Worm (Caenorhabditis elegans) whole organism, young adult: Measurements from ENCODE around the gene pigg-1.

Source experiments
- B0261.1 ChIP-seq: sonication (generic microtip); optimal IDR thresholded peaks from 2 replicates; lab custom pipeline; 2016; ENCODE audit warnings: mild to moderate bottlenecking, missing genetic modification characterization, moderate library complexity, missing compliant biosample characterization
- D2030.7 ChIP-seq: fragments of 200-800 bp; sonication (Bioruptor generic); IDR thresholded peaks from 2 replicates; pipeline ENCODE4 v1.3.6; 2022; ENCODE audit warnings: missing genetic modification reagents, missing genetic modification characterization, missing compliant biosample characterization
- F37B4.10 ChIP-seq: fragments of 200-800 bp; sonication (Bioruptor generic); IDR thresholded peaks from 2 replicates; pipeline ENCODE4 v1.3.6; 2022; ENCODE audit warnings: missing genetic modification characterization, missing compliant biosample characterization
- akir-1 ChIP-seq: fragments of 200-800 bp; sonication (Bioruptor generic); optimal IDR thresholded peaks from 2 replicates; lab custom pipeline; 2018; ENCODE audit warnings: mild to moderate bottlenecking, missing genetic modification characterization, moderate library complexity, missing compliant biosample characterization
- ama-1 ChIP-seq, 3 experiments: fragments of 150-350 bp in 1 of 3; sonication (generic microtip) in 2 of 3; optimal IDR thresholded peaks; 2 replicates each; lab custom pipeline; 2014 to 2018; ENCODE audit warnings: missing biosample characterization in 2 of 3, missing genetic modification characterization in 2 of 3, missing genetic modification reagents in 2 of 3
- atf-7 ChIP-seq: sonication (generic microtip); optimal IDR thresholded peaks from 2 replicates; lab custom pipeline; 2017; ENCODE audit warnings: mild to moderate bottlenecking, missing genetic modification characterization, missing compliant biosample characterization
- athp-1 ChIP-seq: sonication (generic microtip); optimal IDR thresholded peaks from 2 replicates; lab custom pipeline; 2017; ENCODE audit warnings: mild to moderate bottlenecking, missing genetic modification characterization, missing compliant biosample characterization
- attf-6 ChIP-seq: fragments of 200-800 bp; sonication (Bioruptor generic); IDR thresholded peaks from 2 replicates; pipeline ENCODE4 v1.3.6; 2022; ENCODE audit warnings: missing genetic modification reagents, missing genetic modification characterization, missing compliant biosample characterization
- bed-1 ChIP-seq: fragments of 200-800 bp; sonication (Bioruptor generic); IDR thresholded peaks from 2 replicates; pipeline ENCODE4 v1.3.6; 2022; ENCODE audit warnings: missing genetic modification reagents, missing genetic modification characterization, missing compliant biosample characterization
- cebp-2 ChIP-seq: fragments of 200-800 bp; sonication (Bioruptor generic); IDR thresholded peaks from 2 replicates; pipeline ENCODE4 v1.3.6; 2022; ENCODE audit warnings: missing genetic modification characterization, missing compliant biosample characterization
- ceh-58 ChIP-seq: fragments of 200-800 bp; sonication (Bioruptor generic); IDR thresholded peaks from 2 replicates; pipeline ENCODE4 v1.3.6; 2022; ENCODE audit warnings: missing genetic modification characterization, missing compliant biosample characterization
- ceh-91 ChIP-seq: fragments of 200-800 bp; sonication (Bioruptor generic); IDR thresholded peaks from 2 replicates; pipeline ENCODE4 v1.3.6; 2022; ENCODE audit warnings: missing genetic modification reagents, missing genetic modification characterization, missing compliant biosample characterization
- die-1 ChIP-seq: sonication (generic microtip); optimal IDR thresholded peaks from 2 replicates; lab custom pipeline; 2016; ENCODE audit warnings: missing genotype, mild to moderate bottlenecking, missing genetic modification characterization, missing compliant biosample characterization
- dox-1 ChIP-seq: fragments of 200-800 bp; sonication (Bioruptor generic); IDR thresholded peaks from 2 replicates; pipeline ENCODE4 v1.3.6; 2022; ENCODE audit warnings: missing genetic modification reagents, missing genetic modification characterization, missing compliant biosample characterization
- dpff-1 ChIP-seq: sonication (generic microtip); optimal IDR thresholded peaks from 2 replicates; lab custom pipeline; 2017; ENCODE audit warnings: mild to moderate bottlenecking, missing genetic modification characterization, missing compliant biosample characterization
- dpl-1 ChIP-seq: fragments of 150-350 bp; optimal IDR thresholded peaks from 2 replicates; lab custom pipeline; 2014; ENCODE audit warnings: missing biosample characterization, missing genetic modification reagents, missing genetic modification characterization
- ekl-4 ChIP-seq: fragments of 200-800 bp; sonication (Bioruptor generic); IDR thresholded peaks from 2 replicates; pipeline ENCODE4 v1.3.6; 2022; ENCODE audit warnings: missing genetic modification reagents, missing genetic modification characterization, missing compliant biosample characterization
- hlh-26 ChIP-seq: fragments of 200-800 bp; sonication (Bioruptor generic); conservative IDR thresholded peaks from 2 replicates; pipeline ENCODE4 v1.3.6; 2022; ENCODE audit warnings: missing genetic modification reagents, missing genetic modification characterization, missing compliant biosample characterization
- hmg-1.2 ChIP-seq: fragments of 200-800 bp; sonication (Bioruptor generic); IDR thresholded peaks from 2 replicates; pipeline ENCODE4 v1.3.6; 2022; ENCODE audit warnings: missing genetic modification reagents, missing genetic modification characterization, missing compliant biosample characterization
- hrde-1 ChIP-seq: sonication (generic microtip); optimal IDR thresholded peaks from 2 replicates; lab custom pipeline; 2016; ENCODE audit warnings: missing genetic modification characterization, mild to moderate bottlenecking, missing compliant biosample characterization, moderate library complexity, missing genotype, missing genetic modification reagents, borderline replicate concordance
- hsf-1 ChIP-seq: fragments of 200-800 bp; sonication (Bioruptor generic); IDR thresholded peaks from 2 replicates; pipeline ENCODE4 v1.3.6; 2022; ENCODE audit warnings: missing genetic modification reagents, missing genetic modification characterization, missing compliant biosample characterization
- lag-1 ChIP-seq: fragments of 200-800 bp; sonication (Bioruptor generic); IDR thresholded peaks from 2 replicates; pipeline ENCODE4 v1.3.6; 2022; ENCODE audit warnings: missing genetic modification reagents, missing genetic modification characterization, missing compliant biosample characterization
- lin-26 ChIP-seq: fragments of 200-800 bp; sonication (Bioruptor generic); IDR thresholded peaks from 2 replicates; pipeline ENCODE4 v1.3.6; 2022; ENCODE audit warnings: missing genetic modification reagents, missing genetic modification characterization, missing compliant biosample characterization
- lin-40 ChIP-seq: sonication (generic microtip); optimal IDR thresholded peaks from 2 replicates; lab custom pipeline; 2016; ENCODE audit warnings: missing genetic modification characterization, mild to moderate bottlenecking, missing compliant biosample characterization, missing genotype, missing genetic modification reagents
- lsl-1 ChIP-seq: fragments of 200-800 bp; sonication (Bioruptor generic); optimal IDR thresholded peaks from 2 replicates; lab custom pipeline; 2018; ENCODE audit warnings: mild to moderate bottlenecking, missing genetic modification characterization, moderate library complexity, missing compliant biosample characterization
- madf-3 ChIP-seq: fragments of 200-800 bp; sonication (Bioruptor generic); IDR thresholded peaks from 2 replicates; pipeline ENCODE4 v1.3.6; 2022; ENCODE audit warnings: missing genetic modification reagents, missing genetic modification characterization, missing compliant biosample characterization
- mcd-1 ChIP-seq: fragments of 200-800 bp; sonication (Bioruptor generic); IDR thresholded peaks from 2 replicates; pipeline ENCODE4 v1.3.6; 2022; ENCODE audit warnings: missing genetic modification reagents, missing genetic modification characterization, missing compliant biosample characterization
- nfya-2 ChIP-seq: fragments of 200-800 bp; sonication (Bioruptor generic); IDR thresholded peaks from 2 replicates; pipeline ENCODE4 v1.3.6; 2022; ENCODE audit warnings: missing genetic modification reagents, missing genetic modification characterization, missing compliant biosample characterization
- nhr-80 ChIP-seq: sonication (generic microtip); optimal IDR thresholded peaks from 2 replicates; lab custom pipeline; 2016; ENCODE audit warnings: missing genetic modification characterization, missing compliant biosample characterization
- rpc-1 ChIP-seq, 2 experiments: fragments of 150-350 bp in 1 of 2; sonication (generic microtip) in 1 of 2; optimal IDR thresholded peaks; 2 replicates each; lab custom pipeline; 2014 to 2018; ENCODE audit warnings: missing biosample characterization in 1 of 2, missing genetic modification characterization in 1 of 2, missing genetic modification reagents in 1 of 2, missing genotype in 1 of 2
- sdz-38 ChIP-seq: sonication (generic microtip); optimal IDR thresholded peaks from 2 replicates; lab custom pipeline; 2016; ENCODE audit warnings: missing genotype, missing genetic modification characterization, missing compliant biosample characterization
- snpc-1.3 ChIP-seq: sonication (generic microtip); optimal IDR thresholded peaks from 2 replicates; lab custom pipeline; 2017; ENCODE audit warnings: missing genetic modification characterization, mild to moderate bottlenecking, missing compliant biosample characterization, antibody characterized with exemption, moderate library complexity, missing genotype, missing genetic modification reagents; ENCODE audit not compliant: insufficient read depth
- sptf-2 ChIP-seq: fragments of 200-800 bp; sonication (Bioruptor generic); optimal IDR thresholded peaks from 2 replicates; lab custom pipeline; 2018; ENCODE audit warnings: mild to moderate bottlenecking, missing genetic modification characterization, missing compliant biosample characterization
- tbp1 ChIP-seq: fragments of 200-800 bp; sonication (Bioruptor generic); optimal IDR thresholded peaks from 2 replicates; lab custom pipeline; 2018; ENCODE audit warnings: mild to moderate bottlenecking, missing genetic modification characterization, missing compliant biosample characterization
- unc-130 ChIP-seq: sonication (generic microtip); optimal IDR thresholded peaks from 2 replicates; lab custom pipeline; 2016; ENCODE audit warnings: missing genetic modification reagents, missing genetic modification characterization, missing compliant biosample characterization
- unc-62 ChIP-seq: fragments of 150-350 bp; optimal IDR thresholded peaks from 2 replicates; lab custom pipeline; 2014; ENCODE audit warnings: missing biosample characterization, missing genetic modification reagents, missing genetic modification characterization
- xnd-1 ChIP-seq: sonication (generic microtip); optimal IDR thresholded peaks from 2 replicates; lab custom pipeline; 2016; ENCODE audit warnings: missing genotype, missing genetic modification reagents, missing genetic modification characterization, missing compliant biosample characterization
- ztf-18 ChIP-seq: sonication (generic microtip); optimal IDR thresholded peaks from 2 replicates; lab custom pipeline; 2016; ENCODE audit warnings: missing genotype, mild to moderate bottlenecking, missing genetic modification characterization, missing compliant biosample characterization
- ztf-26 ChIP-seq: sonication (generic microtip); optimal IDR thresholded peaks from 2 replicates; lab custom pipeline; 2017; ENCODE audit warnings: missing genetic modification characterization, missing compliant biosample characterization

Gene pigg-1

DNA sequence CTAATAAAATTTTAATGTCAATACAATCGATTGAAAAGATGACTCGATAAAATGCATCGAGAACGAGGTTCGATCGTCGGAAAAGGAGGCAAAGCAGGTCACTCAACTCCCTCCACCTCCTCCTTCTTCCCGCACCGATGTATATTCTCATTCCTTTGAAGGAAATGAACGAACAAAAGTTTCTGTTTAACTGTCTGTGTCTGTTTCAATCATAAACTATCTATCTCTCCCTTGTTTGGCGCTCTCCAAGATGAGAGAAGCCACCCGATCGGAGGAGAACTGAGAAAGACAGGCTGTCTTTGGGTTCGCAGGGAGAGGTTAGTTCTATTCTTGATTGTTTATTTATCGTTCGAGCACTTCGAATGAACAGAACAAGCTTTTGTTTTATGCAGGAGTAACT is 41.1 kb upstream of the pigg-1 start, which contains the start of gene D2085.7:
TSS of gene D2085.7 (plus strand) at position 251 of the 400 bp plus-strand sequence.
- TF ChIP-seq unc-130 (GFP tag; lab: Kevin White, UChicago) (no peak), hmg-1.2 (peak; percentile 28; the same call in 1 of the 2 replicates), D2030.7 (GFP tag; lab: Robert Waterston, UW) (no peak)

DNA sequence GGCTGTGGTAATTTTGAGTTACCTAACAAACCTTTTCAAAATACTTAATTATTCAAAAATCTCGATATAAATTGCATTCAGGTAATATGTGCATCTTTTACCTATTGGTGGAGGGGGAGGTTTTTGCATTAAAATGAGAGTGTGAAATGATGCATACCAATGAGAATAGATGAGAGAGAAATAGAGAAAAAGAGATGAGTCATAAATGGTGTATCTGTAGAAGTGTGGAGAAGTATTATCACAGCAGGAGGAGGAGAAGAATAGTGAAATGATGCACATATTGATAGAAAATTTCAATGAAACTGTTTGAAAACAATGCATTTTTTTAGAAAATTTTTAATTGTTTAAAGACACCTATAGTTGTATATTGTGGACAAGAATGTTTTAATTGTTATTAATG is 40.4 kb upstream of the pigg-1 start:
- TF ChIP-seq dox-1 (GFP tag; lab: Robert Waterston, UW): no peak
- no peak for TF ChIP-seq attf-6 (GFP tag; lab: Robert Waterston, UW)
- no peak for TF ChIP-seq hlh-26 (GFP tag; lab: Robert Waterston, UW)
- TF ChIP-seq hmg-1.2: no peak
- no peak for TF ChIP-seq F37B4.10 (GFP tag; lab: Robert Waterston, UW)
- no peak for TF ChIP-seq ztf-26 (tag; lab: Kevin White, UChicago)
- peak; percentile 13 for TF ChIP-seq nhr-80 (tag; lab: Kevin White, UChicago)
- no peak for TF ChIP-seq die-1 (tag; lab: Kevin White, UChicago)

DNA sequence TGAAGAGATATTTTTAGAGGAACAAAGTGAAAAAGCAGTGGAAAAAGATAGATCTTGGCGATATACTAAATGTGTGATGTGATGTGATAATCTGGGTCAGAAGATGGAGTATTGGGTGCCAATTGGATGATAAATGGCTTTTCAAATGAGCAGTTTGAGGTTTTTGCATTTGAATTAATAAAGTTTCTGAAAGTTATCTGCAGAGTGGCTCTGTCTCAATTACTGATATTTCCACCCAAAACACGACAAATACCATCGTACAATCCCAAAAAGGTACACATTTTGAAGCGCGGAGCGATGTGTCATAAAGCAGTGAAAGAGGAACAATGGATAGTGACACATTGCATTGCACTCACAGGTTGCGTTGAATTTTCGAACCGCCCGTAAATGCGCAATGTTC is 39.5 kb upstream of the pigg-1 start:
- TF ChIP-seq lag-1 (no peak), ama-1 (optimal IDR thresholded peaks at IDR 0.05; lab: Kevin White, UChicago) (no peak), ama-1 (GFP tag; optimal IDR thresholded peaks at IDR 0.05; lab: Kevin White, UChicago) (no peak), unc-62 (GFP tag; lab: Kevin White, UChicago) (no peak), ceh-58 (GFP tag; lab: Robert Waterston, UW) (no peak), lin-26 (GFP tag; lab: Robert Waterston, UW) (no peak), atf-7 (tag; lab: Kevin White, UChicago) (no peak), athp-1 (tag; lab: Kevin White, UChicago) (no peak), dpl-1 (GFP tag; lab: Kevin White, UChicago) (no peak), cebp-2 (GFP tag; lab: Robert Waterston, UW) (no peak), snpc-1.3 (no peak), mcd-1 (no peak)
- TF ChIP-seq, all 124 proteins: peak for 0

DNA sequence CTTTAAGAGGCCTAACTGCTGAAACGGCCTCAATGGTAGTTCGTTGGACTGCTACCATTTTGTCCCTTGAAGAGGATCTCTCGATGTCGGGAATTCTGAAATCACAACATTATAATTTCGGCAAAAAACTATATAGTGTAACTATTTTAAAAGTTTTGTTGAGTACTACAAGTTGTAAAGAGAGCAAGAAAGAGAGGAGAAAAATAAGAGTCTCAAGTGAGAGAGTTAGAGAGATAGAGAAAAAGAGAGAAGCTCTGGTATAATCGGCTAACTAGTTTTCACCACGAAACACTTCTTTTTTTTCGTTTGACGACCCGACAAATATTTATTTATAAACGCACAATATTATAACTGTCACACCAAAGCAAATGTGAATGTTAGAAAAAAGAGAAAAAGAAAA is 37.5 kb upstream of the pigg-1 start, which contains the start of gene vab-9:
TSS of gene vab-9 (minus strand) at position 101 of the 400 bp plus-strand sequence.
- TF ChIP-seq ekl-4 (no peak), hrde-1 (tag; lab: Kevin White, UChicago) (no peak), nfya-2 (GFP tag; lab: Robert Waterston, UW) (no peak), dpff-1 (tag; lab: Kevin White, UChicago) (no peak), akir-1 (GFP tag; lab: Kevin White, UChicago) (no peak)

DNA sequence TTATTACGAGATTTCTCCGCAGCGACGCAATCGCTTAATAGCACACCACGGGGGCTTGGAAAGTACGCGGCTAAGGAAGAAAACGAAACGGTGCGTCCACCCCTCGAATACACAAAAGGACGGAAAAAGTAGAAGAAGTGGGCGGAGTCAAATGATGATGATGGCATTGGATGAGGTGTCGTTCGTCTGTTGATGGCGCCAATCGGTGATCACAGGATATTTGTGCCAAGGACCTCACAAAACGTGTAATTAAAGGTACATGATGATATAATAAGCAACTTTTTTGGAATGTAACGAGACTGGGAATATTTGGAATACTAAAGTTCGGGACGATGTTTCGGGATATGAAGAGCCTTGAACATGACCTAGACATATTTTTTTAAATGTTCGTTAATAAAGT is 34.3 kb upstream of the pigg-1 start, which contains the start of gene cutl-12:
TSS of gene cutl-12 (minus strand) at position 101 of the 400 bp plus-strand sequence.
- TF ChIP-seq madf-3 (GFP tag; lab: Robert Waterston, UW) (0 out of 2 replicates have a peak, but pooled peaks have one; percentile 39), ceh-91 (GFP tag; lab: Robert Waterston, UW) (no peak)

DNA sequence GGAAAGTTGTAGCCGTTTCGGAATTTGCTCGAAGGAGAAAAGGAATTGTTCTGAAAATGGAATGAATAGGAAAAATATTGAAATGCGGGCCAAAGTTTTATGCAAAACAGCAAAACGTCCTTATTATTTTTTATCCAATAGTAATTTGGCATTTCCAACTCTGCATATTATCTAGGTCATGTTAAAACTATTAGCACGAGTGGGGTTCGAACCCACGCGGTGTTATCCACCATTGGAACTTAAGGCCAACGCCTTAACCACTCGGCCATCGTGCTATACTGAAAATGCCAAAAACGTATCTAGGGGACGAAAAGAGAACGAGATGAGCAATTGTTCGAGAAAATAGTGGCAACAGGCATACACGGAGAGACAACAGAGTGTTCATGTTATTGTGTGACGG is 31.7 kb upstream of the pigg-1 start:
- TF ChIP-seq sdz-38 (tag; lab: Kevin White, UChicago) (no peak), die-1 (tag; lab: Kevin White, UChicago) (peak; percentile 34), ztf-18 (no peak), lsl-1 (peak; percentile 13), tbp1 (GFP tag; lab: Kevin White, UChicago) (peak; percentile 82), lin-26 (GFP tag; lab: Robert Waterston, UW) (0 out of 2 replicates have a peak, but pooled peaks have one; percentile 60), snpc-1.3 (peak; percentile 37), rpc-1 (optimal IDR thresholded peaks at IDR 0.05; lab: Kevin White, UChicago) (peak; percentile 53), rpc-1 (tag; optimal IDR thresholded peaks at IDR 0.05; lab: Kevin White, UChicago) (peak; percentile 76), xnd-1 (tag; lab: Kevin White, UChicago) (no peak), hsf-1 (GFP tag; lab: Robert Waterston, UW) (peak; percentile 36; the same call in 1 of the 2 replicates), B0261.1 (tag; lab: Kevin White, UChicago) (peak; percentile 56), bed-1 (no peak), unc-62 (GFP tag; lab: Kevin White, UChicago) (no peak), D2030.7 (GFP tag; lab: Robert Waterston, UW) (0 out of 2 replicates have a peak, but pooled peaks have one; percentile 18), sptf-2 (peak; percentile 90), lin-40 (tag; lab: Kevin White, UChicago) (no peak)
